Worm (Caenorhabditis elegans) whole organism, L3 larva: ENCODE measurements around the gene elpc-3.

Source experiments
- R02D3.7 ChIP-seq: fragments of 150-350 bp; optimal IDR thresholded peaks from 2 replicates; lab custom pipeline; 2014; ENCODE audit warnings: missing biosample characterization, missing genetic modification characterization
- ceh-9 ChIP-seq: sonication (generic microtip); optimal IDR thresholded peaks from 2 replicates; lab custom pipeline; 2018; ENCODE audit warnings: missing biosample characterization, missing genetic modification characterization
- daf-12 ChIP-seq: fragments of 150-350 bp; optimal IDR thresholded peaks from 2 replicates; lab custom pipeline; 2014; ENCODE audit warnings: missing biosample characterization, missing genetic modification reagents, missing genetic modification characterization
- egl-27 ChIP-seq: sonication (generic microtip); optimal IDR thresholded peaks from 4 replicates; lab custom pipeline; 2017; ENCODE audit warnings: missing biosample characterization, missing genetic modification reagents, missing genetic modification characterization
- egl-5 ChIP-seq: fragments of 150-350 bp; optimal IDR thresholded peaks from 2 replicates; lab custom pipeline; 2017; ENCODE audit warnings: missing biosample characterization, missing genetic modification reagents, missing genetic modification characterization, inconsistent platforms
- mdl-1 ChIP-seq: fragments of 150-350 bp; optimal IDR thresholded peaks from 2 replicates; lab custom pipeline; 2014; ENCODE audit warnings: missing biosample characterization, missing genetic modification characterization
- nhr-237 ChIP-seq: fragments of 150-350 bp; optimal IDR thresholded peaks from 2 replicates; lab custom pipeline; 2014; ENCODE audit warnings: missing biosample characterization, missing genetic modification characterization
- pha-4 ChIP-seq: fragments of 150-350 bp; optimal IDR thresholded peaks from 2 replicates; lab custom pipeline; 2014; ENCODE audit warnings: missing biosample characterization, missing genetic modification reagents, missing genetic modification characterization
- snpc-4 ChIP-seq: fragments of 150-350 bp; optimal IDR thresholded peaks from 2 replicates; lab custom pipeline; 2014; ENCODE audit warnings: missing biosample characterization, missing genetic modification characterization
- tbx-2 ChIP-seq: sonication (generic microtip); optimal IDR thresholded peaks from 2 replicates; lab custom pipeline; 2016; ENCODE audit warnings: mild to moderate bottlenecking, missing genetic modification characterization, missing compliant biosample characterization

- TF ChIP-seq ceh-9 (tag; lab: Kevin White, UChicago) = no peak
- TF ChIP-seq egl-27 (tag; lab: Kevin White, UChicago) = no peak
- no peak for TF ChIP-seq pha-4
- TF ChIP-seq nhr-237 = no peak
- TF ChIP-seq snpc-4 = no peak
- no peak for TF ChIP-seq R02D3.7 (tag; lab: Kevin White, UChicago)
- no peak for TF ChIP-seq daf-12
- no peak for TF ChIP-seq mdl-1 (tag; lab: Kevin White, UChicago)
- no peak for TF ChIP-seq egl-5 (tag; lab: Kevin White, UChicago)
- no peak for TF ChIP-seq tbx-2 (tag; lab: Kevin White, UChicago)
Measured at ce11 chrV:12153784-12154183, 27.4 kb downstream of the elpc-3 start.
